Fruit fly (Drosophila melanogaster) whole organism: Measurements from ENCODE around the gene ArfGAP1.

Source experiments
- CG8478 ChIP-seq: fragments of >200 bp; optimal IDR thresholded peaks from 2 replicates; lab custom pipeline; 2018; ENCODE audit warnings: inconsistent platforms
- Dll ChIP-seq: fragments of >200 bp; optimal IDR thresholded peaks from 2 replicates; lab custom pipeline; 2017
- EcR ChIP-seq, 2 experiments: fragments of >200 bp; optimal IDR thresholded peaks; 2 replicates each; lab custom pipeline; 2017; ENCODE audit warnings: missing biosample characterization in 2 of 2, missing genetic modification characterization in 2 of 2, missing genetic modification reagents in 2 of 2
- pan ChIP-seq: fragments of >200 bp; optimal IDR thresholded peaks from 2 replicates; lab custom pipeline; 2017
- psq ChIP-seq: fragments of >200 bp; optimal IDR thresholded peaks from 2 replicates; lab custom pipeline; 2017
- usp ChIP-seq: fragments of >200 bp; optimal IDR thresholded peaks from 2 replicates; lab custom pipeline; 2017; ENCODE audit warnings: missing biosample characterization, missing genetic modification characterization, mixed read lengths

Gene ArfGAP1

DNA sequence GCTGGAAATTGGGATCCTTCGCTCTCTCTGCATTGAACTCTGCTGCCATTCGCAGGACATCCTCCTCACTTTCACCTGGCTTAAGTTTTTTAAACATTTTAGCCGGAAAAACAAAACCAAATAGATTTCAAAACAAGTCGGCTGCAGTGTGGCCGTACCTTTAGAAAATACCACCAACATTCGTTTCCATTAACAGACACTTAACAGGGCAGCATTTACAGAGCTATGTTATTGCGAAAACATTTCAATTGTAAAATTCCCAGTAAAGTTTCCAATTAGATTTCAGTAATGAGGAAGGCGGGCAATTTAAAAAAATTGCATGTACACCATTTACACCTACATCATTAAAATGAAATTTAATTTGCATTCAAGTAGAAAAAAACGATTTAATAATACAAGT lies 18.2 kb downstream of the ArfGAP1 start, which contains the start of gene CG32104:
TSS of gene CG32104 (minus strand) at position 152 of the 400 bp plus-strand sequence.
- TF ChIP-seq usp (GFP tag; lab: Kevin White, UChicago) (no peak), psq (no peak), pan (lab: Kevin White, UChicago) (no peak), Dll (lab: Kevin White, UChicago) (no peak), EcR (GFP tag; optimal IDR thresholded peaks at IDR 0.05; lab: Kevin White, UChicago) (no peak), CG8478 (lab: Kevin White, UChicago) (no peak)

DNA sequence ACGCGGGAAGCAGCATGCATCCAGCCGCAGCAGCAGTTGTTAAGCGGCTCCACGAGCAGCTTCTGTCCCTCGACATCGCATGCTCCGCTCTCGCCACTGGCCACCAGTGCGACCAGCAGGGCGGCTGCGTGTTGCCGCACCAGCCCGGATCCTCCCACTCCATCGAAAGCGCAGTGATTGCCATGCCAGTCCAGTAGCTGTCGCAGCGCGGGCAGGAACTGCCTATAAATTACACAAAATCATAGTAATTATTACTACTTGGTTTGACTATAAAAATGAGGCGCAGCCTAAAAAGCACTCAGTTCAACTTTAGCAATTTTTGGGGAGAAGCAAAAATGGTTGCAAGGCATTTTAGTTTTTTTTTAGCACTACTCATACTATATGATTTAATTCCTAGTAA lies 21.5 kb downstream of the ArfGAP1 start, which contains the start of gene Obp69a:
TSS of gene Obp69a (plus strand) at position 301 of the 400 bp plus-strand sequence.
- TF ChIP-seq Dll (lab: Kevin White, UChicago) (no peak), psq (no peak), usp (GFP tag; lab: Kevin White, UChicago) (no peak), EcR (GFP tag; optimal IDR thresholded peaks at IDR 0.05; lab: Kevin White, UChicago) (no peak), CG8478 (lab: Kevin White, UChicago) (no peak), pan (lab: Kevin White, UChicago) (no peak)

DNA sequence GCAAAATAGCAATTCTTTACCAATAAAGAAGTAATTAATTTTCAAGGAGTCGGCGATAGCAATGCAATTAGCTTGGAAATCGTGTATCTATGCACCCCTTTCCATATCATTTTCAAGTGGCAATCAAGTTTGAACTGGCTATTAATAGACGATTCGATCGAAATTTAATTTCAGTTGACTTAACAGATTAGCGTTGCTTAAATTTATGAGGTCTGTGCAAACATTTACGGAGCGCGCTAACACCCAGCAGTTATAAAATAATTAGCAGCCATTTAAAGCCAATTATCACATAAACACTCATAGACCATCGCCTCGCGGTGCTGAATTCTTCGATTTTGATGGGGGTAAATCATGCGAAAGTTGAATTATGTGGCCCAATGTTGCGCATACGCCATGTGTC lies 24.6 kb downstream of the ArfGAP1 start:
- TF ChIP-seq psq (no peak), Dll (lab: Kevin White, UChicago) (no peak), EcR (GFP tag; optimal IDR thresholded peaks at IDR 0.05; lab: Kevin White, UChicago) (no peak), pan (lab: Kevin White, UChicago) (no peak), usp (GFP tag; lab: Kevin White, UChicago) (no peak)

- TF ChIP-seq usp (GFP tag; lab: Kevin White, UChicago) (no peak), CG8478 (lab: Kevin White, UChicago) (no peak), EcR (GFP tag; optimal IDR thresholded peaks at IDR 0.05; lab: Kevin White, UChicago) (no peak)
These were observed 25.3 kb downstream of the ArfGAP1 start for dm6 chr3L:12392068-12392467.

- TF ChIP-seq usp (GFP tag; lab: Kevin White, UChicago) (no peak), psq (no peak), Dll (lab: Kevin White, UChicago) (no peak), CG8478 (lab: Kevin White, UChicago) (no peak), pan (lab: Kevin White, UChicago) (no peak), EcR (GFP tag; optimal IDR thresholded peaks at IDR 0.05; lab: Kevin White, UChicago) (no peak)
These were observed 26.0 kb downstream of the ArfGAP1 start, which contains the start of gene Ncc69 for dm6 chr3L:12391240-12391843. Gene Ncc69, minus strand, starts transcription at chr3L:12391444.

DNA sequence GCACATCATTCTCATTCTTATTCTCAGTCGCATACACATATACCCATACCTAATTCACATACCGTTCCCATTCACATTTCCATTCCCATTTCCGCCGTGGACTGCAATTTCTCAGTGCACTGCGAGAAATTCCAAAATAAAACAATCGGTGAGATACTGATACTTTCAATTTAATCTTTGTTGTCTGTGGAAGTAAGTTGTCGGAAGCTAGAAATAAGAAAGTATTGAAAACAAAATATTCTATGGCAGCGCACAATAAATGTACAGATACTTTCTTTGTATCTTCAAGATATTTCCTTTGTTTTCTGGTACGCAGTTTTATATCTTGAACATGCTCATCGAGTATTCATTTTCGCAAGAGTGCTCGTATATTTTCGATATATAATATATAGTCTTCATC lies 29.5 kb downstream of the ArfGAP1 start:
- TF ChIP-seq pan (lab: Kevin White, UChicago) (no peak), usp (GFP tag; lab: Kevin White, UChicago) (no peak), psq (no peak), EcR (GFP tag; optimal IDR thresholded peaks at IDR 0.05; lab: Kevin White, UChicago) (no peak), CG8478 (lab: Kevin White, UChicago) (no peak)

dm6 chr3L:12387063-12387462 lies 30.3 kb downstream of the ArfGAP1 start:
- no peak for TF ChIP-seq Dll (lab: Kevin White, UChicago)

DNA sequence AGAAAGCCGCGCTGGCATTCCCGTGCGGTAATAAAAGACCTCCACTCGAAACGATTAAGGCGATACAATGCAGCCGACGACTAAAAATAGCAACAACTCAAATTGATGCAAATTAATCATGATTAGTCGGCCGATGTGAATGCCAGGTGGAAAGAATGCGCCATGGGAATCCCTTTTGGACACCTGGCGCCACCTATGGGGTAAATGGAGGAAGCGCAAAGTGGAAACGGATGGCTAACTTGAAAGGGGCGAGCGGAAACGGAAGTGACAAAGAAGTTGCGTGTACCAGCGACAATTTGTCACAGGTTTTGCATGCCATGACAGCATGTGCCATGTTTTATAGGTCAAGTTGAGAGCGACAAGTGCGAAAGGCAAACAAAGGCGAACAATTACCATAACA lies 36.8 kb downstream of the ArfGAP1 start:
- TF ChIP-seq Dll (lab: Kevin White, UChicago) (no peak), EcR (GFP tag; optimal IDR thresholded peaks at IDR 0.05; lab: Kevin White, UChicago) (no peak), psq (no peak), usp (GFP tag; lab: Kevin White, UChicago) (no peak), CG8478 (lab: Kevin White, UChicago) (no peak), pan (lab: Kevin White, UChicago) (no peak)

DNA sequence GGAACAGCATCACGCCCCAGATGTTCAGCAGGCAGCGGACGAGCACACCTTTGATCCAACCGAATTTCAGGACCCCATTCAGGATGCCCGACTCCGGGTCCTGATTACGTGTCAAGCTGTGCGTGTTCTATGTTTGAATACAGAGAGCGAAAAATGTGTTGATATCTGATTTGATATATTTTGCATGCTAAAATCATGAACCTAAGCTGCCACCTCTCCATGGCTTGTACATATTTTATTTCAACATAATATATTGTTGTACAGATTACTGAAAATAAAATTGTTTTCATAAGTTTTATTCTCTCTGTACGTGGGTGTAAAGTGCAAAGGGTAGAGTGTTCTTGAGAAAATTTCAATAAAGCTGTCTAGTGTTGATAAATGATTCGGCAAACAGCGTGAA lies 43.0 kb downstream of the ArfGAP1 start:
- TF ChIP-seq EcR (GFP tag; optimal IDR thresholded peaks at IDR 0.05; lab: Kevin White, UChicago) (no peak), usp (GFP tag; lab: Kevin White, UChicago) (no peak), Dll (lab: Kevin White, UChicago) (no peak), pan (lab: Kevin White, UChicago) (no peak), CG8478 (lab: Kevin White, UChicago) (no peak), psq (no peak)
